Worm (Caenorhabditis elegans): Measurements from ENCODE around the gene Y14H12A.2.

Gene Y14H12A.2

DNA sequence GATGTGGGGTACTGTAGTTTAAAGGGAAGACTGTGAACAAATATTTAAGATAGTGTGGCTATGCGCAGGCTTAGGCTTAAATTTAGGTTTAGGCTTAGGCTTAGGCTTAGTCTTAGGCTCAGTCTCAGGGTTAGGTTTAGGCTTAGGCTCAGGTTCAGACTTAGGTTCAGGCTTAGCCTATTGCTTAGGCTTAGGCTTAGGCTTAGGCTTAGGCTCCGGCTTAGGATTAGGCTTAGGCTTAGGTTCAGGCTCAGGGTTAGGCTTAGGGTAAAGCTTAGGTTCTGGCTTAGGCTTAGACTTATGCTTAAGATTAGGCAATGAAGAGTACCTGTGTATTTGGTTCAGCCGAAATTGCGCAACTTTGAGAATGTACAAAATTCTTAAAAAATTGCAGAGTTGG lies 5.2 kb downstream of the Y14H12A.2 start:
- TF ChIP-seq sptf-1 (tag; optimal IDR thresholded peaks at IDR 0.05) (no peak), zip-8 (tag; optimal IDR thresholded peaks at IDR 0.05) (peak; percentile 4)

DNA sequence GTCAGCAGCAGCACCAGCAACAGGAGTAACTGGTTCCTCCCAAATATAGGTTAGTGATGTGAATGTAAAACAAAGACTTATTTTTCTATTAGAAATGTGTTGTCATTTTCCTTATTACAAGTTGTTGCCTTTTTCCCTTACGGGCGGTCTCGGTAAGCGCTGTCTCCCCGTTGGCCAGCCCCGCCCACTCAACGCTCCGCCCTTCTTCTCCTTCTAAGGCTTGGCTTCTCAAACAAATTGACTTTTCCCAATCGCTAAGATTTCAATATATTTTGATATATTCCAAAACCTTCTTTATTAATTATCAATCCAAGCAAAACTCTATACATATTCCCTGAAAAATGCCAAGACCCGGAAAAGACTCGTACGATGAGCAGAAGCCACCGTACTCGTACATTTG lies 7.2 kb downstream of the Y14H12A.2 start, which contains the start of gene lin-31:
TSS of gene lin-31 (plus strand) at position 237 of the 400 bp plus-strand sequence.
- TF ChIP-seq unc-39 (tag; optimal IDR thresholded peaks at IDR 0.05) (no peak), bed-3 (GFP tag; optimal IDR thresholded peaks at IDR 0.05) (no peak), drap-1 (GFP tag; optimal IDR thresholded peaks at IDR 0.05) (no peak), lin-13 (tag; optimal IDR thresholded peaks at IDR 0.05) (no peak), M03D4.4 (tag; optimal IDR thresholded peaks at IDR 0.05) (no peak), mls-2 (tag; optimal IDR thresholded peaks at IDR 0.05) (no peak), ces-1 (GFP tag; optimal IDR thresholded peaks at IDR 0.05) (no peak), cnd-1 (tag; optimal IDR thresholded peaks at IDR 0.05) (no peak), ceh-43 (GFP tag; optimal IDR thresholded peaks at IDR 0.05) (no peak)

DNA sequence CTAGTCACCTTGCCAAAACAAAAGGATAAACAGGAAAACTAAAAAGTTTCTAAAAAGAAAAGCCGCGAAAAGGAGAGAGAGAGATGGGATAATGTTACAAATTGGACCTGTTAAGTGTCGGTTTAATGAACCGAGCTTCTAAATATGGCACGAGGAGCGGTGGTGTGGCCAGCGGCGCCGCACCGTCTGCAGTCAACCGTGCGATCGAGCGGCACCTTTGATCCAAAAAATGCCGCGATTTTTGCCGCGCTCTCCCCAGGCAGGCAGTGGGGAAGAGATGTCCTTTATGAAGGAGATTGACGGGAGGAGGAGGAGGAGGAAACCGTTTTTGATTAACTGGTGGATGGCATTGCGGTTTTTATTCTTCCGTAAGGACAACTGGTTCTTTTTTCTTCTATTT lies 9.1 kb downstream of the Y14H12A.2 start:
- TF ChIP-seq nhr-2 (tag; optimal IDR thresholded peaks at IDR 0.05) (no peak), drap-1 (GFP tag; optimal IDR thresholded peaks at IDR 0.05) (no peak)

DNA sequence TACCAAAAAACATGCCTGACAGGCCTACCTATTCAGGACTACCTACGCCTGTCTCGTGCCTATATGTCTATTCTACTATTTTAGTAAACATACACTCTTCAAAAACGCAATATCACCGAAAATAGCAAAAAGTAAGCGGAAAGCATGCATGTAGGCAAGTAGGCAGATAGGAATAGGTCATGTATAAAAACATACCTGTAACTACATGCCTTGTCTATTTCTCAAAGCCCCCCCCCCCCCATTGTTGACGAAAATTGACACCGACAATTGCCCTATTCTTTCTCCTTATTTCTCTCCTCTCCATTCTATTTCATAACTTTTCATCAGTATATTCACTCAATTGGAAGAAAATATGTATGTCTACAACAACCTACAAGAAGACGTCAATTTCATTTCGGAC lies 11.3 kb downstream of the Y14H12A.2 start:
- TF ChIP-seq blmp-1 (tag; optimal IDR thresholded peaks at IDR 0.05) (no peak), flh-1 (GFP tag; optimal IDR thresholded peaks at IDR 0.05) (no peak)

DNA sequence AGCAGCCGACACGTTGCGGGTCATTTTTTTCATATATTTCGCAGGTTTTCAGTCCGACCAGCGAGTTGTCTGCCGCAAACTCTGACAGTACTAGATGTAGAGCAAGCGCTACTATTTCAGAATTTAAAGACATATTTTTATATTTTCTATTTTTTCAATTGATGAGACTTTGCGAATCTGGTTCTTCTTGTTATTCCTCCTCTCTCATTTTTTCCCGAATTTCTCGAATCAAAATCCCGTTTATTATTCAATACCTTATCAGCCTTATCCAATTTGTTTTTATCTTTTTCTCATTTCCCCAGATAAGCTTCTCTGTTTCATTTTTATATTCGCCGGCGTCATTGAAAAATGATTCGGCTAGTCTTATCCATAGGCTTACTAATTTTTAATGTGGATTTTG lies 13.5 kb downstream of the Y14H12A.2 start, which contains the start of gene dos-2:
TSS of gene dos-2 (plus strand) at position 301 of the 400 bp plus-strand sequence.
- TF ChIP-seq nhr-12 (tag; optimal IDR thresholded peaks at IDR 0.05) (no peak), nhr-76 (tag; optimal IDR thresholded peaks at IDR 0.05) (no peak), ceh-39 (tag; optimal IDR thresholded peaks at IDR 0.05) (no peak), unc-62 (GFP tag; optimal IDR thresholded peaks at IDR 0.05) (no peak), sem-2 (GFP tag; optimal IDR thresholded peaks at IDR 0.05) (no peak)

DNA sequence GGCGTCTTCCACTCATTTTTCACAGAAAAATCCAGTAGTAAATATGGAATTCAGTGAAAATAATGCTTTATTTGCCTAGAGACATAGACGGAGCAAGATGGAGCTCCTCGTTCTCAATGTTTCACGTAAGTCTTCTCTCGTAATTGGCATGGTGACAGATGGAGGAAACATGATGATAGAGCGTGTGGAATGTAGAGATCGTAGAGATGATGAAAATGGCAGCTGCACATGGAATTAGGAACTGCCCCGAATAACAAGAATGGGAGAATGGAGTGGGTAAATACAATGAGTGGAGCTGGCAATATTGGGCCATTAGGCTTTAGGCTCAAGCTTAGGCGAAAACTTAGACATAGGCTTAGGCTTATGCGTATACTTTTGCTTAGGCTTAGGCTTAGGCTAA lies 14.5 kb downstream of the Y14H12A.2 start, which contains the start of gene cank-26:
TSS of gene cank-26 (minus strand) at position 113 of the 400 bp plus-strand sequence.
- peak; percentile 86 for TF ChIP-seq ces-1 (GFP tag; optimal IDR thresholded peaks at IDR 0.05)
- TF ChIP-seq sptf-1 (tag; optimal IDR thresholded peaks at IDR 0.05) = no peak
- no peak for TF ChIP-seq ceh-43 (GFP tag; optimal IDR thresholded peaks at IDR 0.05)
- TF ChIP-seq M03D4.4 (tag; optimal IDR thresholded peaks at IDR 0.05) = no peak
- no peak for TF ChIP-seq elt-1 (tag; optimal IDR thresholded peaks at IDR 0.05; ENCODE audit: borderline replicate concordance, insufficient read depth)
- TF ChIP-seq mep-1 (tag; optimal IDR thresholded peaks at IDR 0.05) = peak; percentile 10
- TF ChIP-seq unc-62 (GFP tag; optimal IDR thresholded peaks at IDR 0.05) = peak; percentile 14
- TF ChIP-seq cnd-1 (tag; optimal IDR thresholded peaks at IDR 0.05) = peak; percentile 92
- TF ChIP-seq nhr-237 (tag; optimal IDR thresholded peaks at IDR 0.05) = no peak
- peak; percentile 99 for TF ChIP-seq lin-32 (GFP tag; optimal IDR thresholded peaks at IDR 0.05)
- TF ChIP-seq lin-13 (tag; optimal IDR thresholded peaks at IDR 0.05) = no peak
- no peak for TF ChIP-seq flh-1 (GFP tag; optimal IDR thresholded peaks at IDR 0.05)
- no peak for TF ChIP-seq elt-3 (tag; optimal IDR thresholded peaks at IDR 0.05)
- TF ChIP-seq zip-8 (tag; optimal IDR thresholded peaks at IDR 0.05) = no peak
- TF ChIP-seq sem-2 (GFP tag; optimal IDR thresholded peaks at IDR 0.05) = no peak
- no peak for TF ChIP-seq mab-5 (tag; optimal IDR thresholded peaks at IDR 0.05)

DNA sequence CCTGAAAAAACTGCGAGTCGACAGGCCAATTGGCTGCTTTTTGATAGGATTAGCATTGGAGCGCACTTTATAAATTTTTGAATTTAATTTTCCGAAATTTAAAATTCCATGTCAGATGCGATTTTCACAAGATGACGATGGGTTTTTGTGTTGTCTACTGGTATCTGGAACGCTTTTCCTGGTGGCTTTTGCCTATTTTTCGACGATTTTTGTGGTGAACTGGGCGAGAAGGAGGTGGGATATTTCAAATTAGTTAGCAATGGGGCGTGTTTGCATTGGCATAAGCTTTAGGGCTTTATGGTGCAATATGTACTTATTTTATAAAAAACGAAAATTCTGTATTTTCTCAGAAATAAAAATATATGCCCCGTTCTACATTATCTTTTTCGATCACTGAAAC lies 17.3 kb downstream of the Y14H12A.2 start, which contains the start of gene K10G6.9:
TSS of gene K10G6.9 (plus strand) at position 110 of the 400 bp plus-strand sequence.
- TF ChIP-seq ces-1 (GFP tag; optimal IDR thresholded peaks at IDR 0.05) (peak; percentile 1), elt-1 (tag; optimal IDR thresholded peaks at IDR 0.05; ENCODE audit: borderline replicate concordance, insufficient read depth) (no peak)

DNA sequence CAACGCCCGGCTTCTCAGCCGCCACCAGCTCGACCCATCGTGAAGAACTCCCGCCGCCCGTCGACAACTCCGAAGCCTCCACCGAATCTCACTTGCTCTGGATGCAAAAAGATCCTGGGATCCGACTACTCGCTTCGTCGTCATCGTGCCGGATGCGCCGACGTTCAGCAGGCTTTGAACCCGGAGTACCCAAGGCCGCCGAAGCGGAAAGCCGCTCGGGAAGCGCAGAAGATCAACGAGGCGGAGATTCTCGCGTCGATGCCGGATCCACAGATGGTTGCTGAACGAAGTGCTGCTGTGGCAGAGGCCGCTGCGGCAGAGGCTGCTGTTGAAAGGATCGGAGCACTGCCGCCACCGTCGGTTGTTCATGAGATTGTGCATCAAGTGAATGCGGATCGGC lies 20.7 kb downstream of the Y14H12A.2 start:
- no peak for TF ChIP-seq nhr-12 (tag; optimal IDR thresholded peaks at IDR 0.05)
- no peak for TF ChIP-seq mls-2 (tag; optimal IDR thresholded peaks at IDR 0.05)
- no peak for TF ChIP-seq nhr-28 (tag; optimal IDR thresholded peaks at IDR 0.05)
- TF ChIP-seq pha-4 (tag; optimal IDR thresholded peaks at IDR 0.05) = no peak
- TF ChIP-seq hlh-1 (tag; optimal IDR thresholded peaks at IDR 0.05) = no peak
- no peak for TF ChIP-seq nhr-2 (tag; optimal IDR thresholded peaks at IDR 0.05)
- no peak for TF ChIP-seq unc-39 (tag; optimal IDR thresholded peaks at IDR 0.05)
- no peak for TF ChIP-seq unc-120 (tag; optimal IDR thresholded peaks at IDR 0.05; ENCODE audit: poor library complexity, severe bottlenecking)
- no peak for TF ChIP-seq ceh-43 (GFP tag; optimal IDR thresholded peaks at IDR 0.05)
- TF ChIP-seq cnd-1 (tag; optimal IDR thresholded peaks at IDR 0.05) = no peak
- no peak for TF ChIP-seq nhr-237 (tag; optimal IDR thresholded peaks at IDR 0.05)
- no peak for TF ChIP-seq snpc-4 (tag; optimal IDR thresholded peaks at IDR 0.05)
- TF ChIP-seq nhr-76 (tag; optimal IDR thresholded peaks at IDR 0.05) = no peak
- TF ChIP-seq ceh-39 (tag; optimal IDR thresholded peaks at IDR 0.05) = no peak
- TF ChIP-seq tbx-8 (GFP tag; optimal IDR thresholded peaks at IDR 0.05) = no peak
- no peak for TF ChIP-seq mab-5 (tag; optimal IDR thresholded peaks at IDR 0.05)
- TF ChIP-seq sptf-1 (tag; optimal IDR thresholded peaks at IDR 0.05) = no peak
- no peak for TF ChIP-seq elt-1 (tag; optimal IDR thresholded peaks at IDR 0.05; ENCODE audit: borderline replicate concordance, insufficient read depth)

All from whole organism, mixed stage, embryonic.